Worm (Caenorhabditis elegans): ENCODE measurements around the gene lgg-3.
A peak's percentile ranks its signal among the peaks of the same experiment; 100 is the strongest.

The lgg-3 gene

DNA sequence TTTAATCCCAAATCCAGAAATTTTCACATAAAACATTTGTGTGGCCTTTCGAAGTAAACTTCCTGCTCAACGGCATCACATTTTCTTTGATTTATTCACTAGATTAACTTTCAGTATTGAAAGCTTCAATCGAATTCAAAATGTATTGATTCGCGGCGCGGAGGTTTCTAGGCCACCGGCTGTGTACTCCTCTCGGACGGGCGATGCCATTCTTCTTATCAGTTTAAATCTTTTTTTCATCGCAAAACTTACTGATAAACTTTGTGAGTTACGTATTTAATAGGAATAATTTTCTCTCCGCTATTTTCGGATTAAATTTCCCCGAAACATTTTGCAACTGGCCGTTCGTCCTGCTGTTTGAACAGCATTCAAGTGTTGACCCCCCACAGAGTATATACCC lies 24.1 kb upstream of the lgg-3 start (continued):
- TF ChIP-seq ztf-18 (tag; optimal IDR thresholded peaks at IDR 0.05) (peak; percentile 12), dox-1 (GFP tag; IDR thresholded peaks at IDR 0.05) (peak; percentile 68), akir-1 (GFP tag; optimal IDR thresholded peaks at IDR 0.05) (peak; percentile 69), hrde-1 (tag; optimal IDR thresholded peaks at IDR 0.05; ENCODE audit: borderline replicate concordance) (no peak), C17E4.6 (GFP tag; IDR thresholded peaks at IDR 0.05) (no peak), cebp-1 (GFP tag; IDR thresholded peaks at IDR 0.05) (no peak), cebp-1 (tag; optimal IDR thresholded peaks at IDR 0.05) (peak; percentile 51), madf-3 (GFP tag; IDR thresholded peaks at IDR 0.05) (0 out of 2 replicates have a peak, but pooled peaks have one; percentile 43), F23B12.7 (tag; optimal IDR thresholded peaks at IDR 0.05; ENCODE audit: insufficient read depth) (no peak), snpc-4 (GFP tag; optimal IDR thresholded peaks at IDR 0.05) (no peak), snpc-4 (tag; optimal IDR thresholded peaks at IDR 0.05) (peak in 3 of 4 experiments; percentile 40 to 42 (median 42)), sptf-2 (GFP tag; optimal IDR thresholded peaks at IDR 0.05) (no peak), hmg-20 (GFP tag; IDR thresholded peaks at IDR 0.05) (no peak), madf-10 (tag; optimal IDR thresholded peaks at IDR 0.05) (peak; percentile 27), B0035.1 (tag; optimal IDR thresholded peaks at IDR 0.05) (no peak), bed-2 (GFP tag; IDR thresholded peaks at IDR 0.05) (0 out of 2 replicates have a peak, but pooled peaks have one; percentile 50), madf-6 (GFP tag; IDR thresholded peaks at IDR 0.05) (peak; percentile 61; the same call in 1 of the 2 replicates), ZK185.1 (tag; optimal IDR thresholded peaks at IDR 0.05; ENCODE audit: poor library complexity, severe bottlenecking) (peak; percentile 96), efl-1 (GFP tag; optimal IDR thresholded peaks at IDR 0.05) (peak; percentile 7), F33H1.4 (GFP tag; IDR thresholded peaks at IDR 0.05) (peak; percentile 46; the same call in 1 of the 2 replicates), athp-1 (tag; optimal IDR thresholded peaks at IDR 0.05) (peak; percentile 12), F57A8.1 (GFP tag; optimal IDR thresholded peaks at IDR 0.05) (no peak), ztf-3 (GFP tag; optimal IDR thresholded peaks at IDR 0.05) (no peak), ekl-4 (GFP tag; IDR thresholded peaks at IDR 0.05) (peak; percentile 37; the same call in 1 of the 2 replicates), Y53G8AR.9 (GFP tag; conservative IDR thresholded peaks at IDR 0.05) (0 out of 2 replicates have a peak, but pooled peaks have one; percentile 53), ceh-27 (GFP tag; optimal IDR thresholded peaks at IDR 0.05) (peak; percentile 73), snpc-1.1 (tag; optimal IDR thresholded peaks at IDR 0.05; ENCODE audit: insufficient read depth) (no peak), lsy-27 (tag; optimal IDR thresholded peaks at IDR 0.05; ENCODE audit: borderline replicate concordance, insufficient read depth) (no peak), D2030.7 (GFP tag; IDR thresholded peaks at IDR 0.05) (no peak), Y67H2A.10 (GFP tag; conservative IDR thresholded peaks at IDR 0.05) (peak; percentile 62; the same call in 1 of the 2 replicates), tlf-1 (GFP tag; optimal IDR thresholded peaks at IDR 0.05) (peak; percentile 16), gei-17 (GFP tag; optimal IDR thresholded peaks at IDR 0.05) (peak; percentile 4)

DNA sequence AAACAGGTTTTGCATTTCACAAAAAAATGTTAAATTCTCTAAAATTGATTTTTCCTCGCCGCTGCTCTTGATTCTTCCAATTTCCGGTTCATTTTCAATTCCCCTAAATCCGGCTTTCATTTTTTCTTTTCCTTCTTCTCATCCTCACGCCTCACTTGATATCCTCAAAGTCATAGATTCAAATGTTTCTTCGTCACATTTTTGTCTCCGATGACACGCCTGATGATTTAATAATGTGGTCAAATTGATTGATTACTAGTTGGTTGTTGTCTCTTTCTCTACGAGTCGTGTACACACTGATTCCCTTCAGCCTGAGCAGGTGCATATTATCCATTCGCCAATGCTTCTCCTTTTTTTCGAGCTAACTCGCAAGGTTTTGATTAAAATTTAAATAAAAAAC lies 23.7 kb upstream of the lgg-3 start:
- TF ChIP-seq hmg-20 (GFP tag; IDR thresholded peaks at IDR 0.05) (no peak), athp-1 (tag; optimal IDR thresholded peaks at IDR 0.05) (no peak), pha-4 (tag; optimal IDR thresholded peaks at IDR 0.05) (no peak), F33H1.4 (GFP tag; IDR thresholded peaks at IDR 0.05) (no peak), unc-130 (GFP tag; optimal IDR thresholded peaks at IDR 0.05) (no peak), rpc-1 (optimal IDR thresholded peaks at IDR 0.05) (no peak), rpc-1 (tag; optimal IDR thresholded peaks at IDR 0.05) (no peak), madf-8 (GFP tag; conservative IDR thresholded peaks at IDR 0.05) (no peak), C17E4.6 (GFP tag; IDR thresholded peaks at IDR 0.05) (no peak), ztf-22 (GFP tag; optimal IDR thresholded peaks at IDR 0.05) (no peak), ceh-79 (tag; optimal IDR thresholded peaks at IDR 0.05) (no peak), attf-3 (GFP tag; conservative IDR thresholded peaks at IDR 0.05) (no peak), ceh-91 (GFP tag; IDR thresholded peaks at IDR 0.05) (no peak), hlh-26 (GFP tag; conservative IDR thresholded peaks at IDR 0.05) (no peak), nhr-120 (GFP tag; IDR thresholded peaks at IDR 0.05) (no peak), let-607 (tag; optimal IDR thresholded peaks at IDR 0.05) (no peak), attf-5 (GFP tag; optimal IDR thresholded peaks at IDR 0.05) (no peak)

All from whole organism, young adult.